Fruit fly (Drosophila melanogaster) whole organism, pupa: ENCODE data around the gene Cyp12e1.

Experiments used
- Snoo ChIP-seq: fragments of 200-800 bp; sonication (Bioruptor generic); optimal IDR thresholded peaks from 3 replicates; lab custom pipeline; 2017; ENCODE audit warnings: missing biosample characterization, mild to moderate bottlenecking, missing genetic modification characterization, inconsistent platforms
- fd96Ca ChIP-seq: fragments of 200-800 bp; sonication (Bioruptor generic); IDR thresholded peaks from 3 replicates; pipeline ENCODE4 v1.3.6; 2022; ENCODE audit warnings: missing biosample characterization, missing genetic modification characterization

dm6 chr3R:10433408-10433980 lies 1.1 kb upstream of the Cyp12e1 start:
- TF ChIP-seq Snoo (tag; lab: Kevin White, UChicago) (no peak), fd96Ca (no peak)
